ENCODE assay signal across 5 fruit fly cellular contexts in the genomic region with DNA sequence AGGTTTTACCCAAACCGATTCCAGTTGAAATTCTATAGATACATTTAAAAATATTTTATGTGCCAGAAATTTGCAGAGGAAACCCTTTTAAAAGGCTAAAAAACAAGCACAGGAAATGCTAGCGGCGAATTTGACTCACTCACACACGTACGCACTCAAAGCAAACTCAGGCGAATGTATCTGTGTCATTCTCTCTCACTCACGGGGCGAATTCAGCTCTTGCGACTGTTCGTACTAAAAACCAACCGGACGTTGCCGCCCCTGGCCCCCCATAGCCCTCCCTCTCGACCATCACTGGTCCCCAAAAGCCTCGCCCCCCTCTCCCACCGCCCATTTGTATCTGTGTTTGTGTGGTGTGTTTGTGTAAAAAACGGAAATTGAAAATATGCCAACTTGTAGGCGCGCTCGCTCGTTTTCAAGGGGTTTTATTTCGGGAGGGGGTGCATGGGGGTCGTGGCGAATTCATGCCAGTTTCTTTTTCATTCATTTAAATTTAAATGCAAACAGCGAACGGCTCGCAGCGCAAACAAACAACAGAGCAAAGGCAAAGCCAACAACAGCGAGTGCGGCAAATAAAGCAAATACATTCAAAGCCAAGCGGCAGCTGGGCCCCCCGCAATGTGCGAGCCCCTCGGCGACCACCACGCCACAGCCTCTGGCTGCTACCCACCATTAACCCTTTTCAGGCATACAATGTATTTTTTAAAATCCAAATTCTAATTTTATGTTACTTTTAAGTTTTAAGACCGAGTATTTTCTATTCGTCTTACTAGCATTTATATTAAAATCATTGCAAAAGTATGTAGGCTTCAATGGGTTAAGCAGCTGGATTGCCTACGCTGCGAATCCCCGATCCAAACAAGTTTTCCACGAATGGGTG.
TF ChIP-seq lines count a peak whose summit lies in the region.

No protein-coding gene starts in this region.

TF ChIP-seq in whole organism, adult, 20 proteins besides CTCF, POLR2A, EP300 and RAD21 (continued from another document):
- peak; percentile 78 for TF ChIP-seq Crg-1 (GFP tag; optimal IDR thresholded peaks at IDR 0.05; lab: Kevin White, UChicago)
- TF ChIP-seq cic (GFP tag; optimal IDR thresholded peaks at IDR 0.05; lab: Kevin White, UChicago): peak; percentile 100
- peak; percentile 86 for TF ChIP-seq CG12768 (GFP tag; optimal IDR thresholded peaks at IDR 0.05; lab: Kevin White, UChicago)
- TF ChIP-seq CG14711 (tag; optimal IDR thresholded peaks at IDR 0.05; lab: Kevin White, UChicago): peak; percentile 70
- peak; percentile 75 for TF ChIP-seq CG33017 (tag; optimal IDR thresholded peaks at IDR 0.05; lab: Kevin White, UChicago)

TF ChIP-seq in whole organism, embryonic, 481 proteins besides CTCF, POLR2A, EP300 and RAD21 (continued from another document and continues in another):
- TF ChIP-seq HLHmδ (GFP tag; optimal IDR thresholded peaks at IDR 0.05; lab: Kevin White, UChicago) (peak; percentile 88), kni (GFP tag; optimal IDR thresholded peaks at IDR 0.05; lab: Kevin White, UChicago) (peak; percentile 94), gce (GFP tag; IDR thresholded peaks at IDR 0.05; lab: Robert Waterston, UW) (peak; percentile 60; the same call in 2 of the 3 replicates), CG17361 (GFP tag; IDR thresholded peaks at IDR 0.05; lab: Robert Waterston, UW) (peak; percentile 53; the same call in 1 of the 3 replicates), CG16815 (GFP tag; optimal IDR thresholded peaks at IDR 0.05; lab: Kevin White, UChicago) (peak; percentile 48), her (GFP tag; optimal IDR thresholded peaks at IDR 0.05; lab: Kevin White, UChicago) (peak; percentile 8), CG11695 (GFP tag; IDR thresholded peaks at IDR 0.05; lab: Robert Waterston, UW) (peak; percentile 80), CG14965 (GFP tag; optimal IDR thresholded peaks at IDR 0.05; lab: Kevin White, UChicago; ENCODE audit: borderline replicate concordance) (no peak), pfk (GFP tag; optimal IDR thresholded peaks at IDR 0.05; lab: Kevin White, UChicago) (peak; percentile 72), crol (GFP tag; IDR thresholded peaks at IDR 0.05; lab: Robert Waterston, UW) (peak; percentile 100), croc (GFP tag; conservative IDR thresholded peaks at IDR 0.05; lab: Robert Waterston, UW) (0 out of 3 replicates have a peak, but pooled peaks have one; percentile 20), CG18619 (GFP tag; optimal IDR thresholded peaks at IDR 0.05; lab: Kevin White, UChicago) (peak; percentile 74), wdn (GFP tag; IDR thresholded peaks at IDR 0.05; lab: Robert Waterston, UW) (peak; percentile 78), CG14710 (tag; optimal IDR thresholded peaks at IDR 0.05; lab: Kevin White, UChicago) (peak; percentile 3), CG31388 (GFP tag; optimal IDR thresholded peaks at IDR 0.05; lab: Kevin White, UChicago) (no peak), CG7928 (GFP tag; optimal IDR thresholded peaks at IDR 0.05; lab: Kevin White, UChicago) (peak; percentile 51), chm (GFP tag; IDR thresholded peaks at IDR 0.05; lab: Robert Waterston, UW) (peak; percentile 70), peb (GFP tag; IDR thresholded peaks at IDR 0.05; lab: Robert Waterston, UW) (peak; percentile 39; the same call in 1 of the 2 replicates), CG42726 (GFP tag; IDR thresholded peaks at IDR 0.05; lab: Robert Waterston, UW; ENCODE audit: partially characterized antibody) (peak; percentile 62; the same call in 1 of the 2 replicates), tna (GFP tag; IDR thresholded peaks at IDR 0.05; lab: Robert Waterston, UW; ENCODE audit: partially characterized antibody) (peak; percentile 63; the same call in 1 of the 2 replicates), fd102C (GFP tag; optimal IDR thresholded peaks at IDR 0.05; lab: Kevin White, UChicago) (no peak), sd (tag; optimal IDR thresholded peaks at IDR 0.05; lab: Kevin White, UChicago) (peak; percentile 97), CG8478 (optimal IDR thresholded peaks at IDR 0.05; lab: Kevin White, UChicago) (no peak), slou (GFP tag; optimal IDR thresholded peaks at IDR 0.05; lab: Kevin White, UChicago) (peak; percentile 36), Jarid2 (GFP tag; optimal IDR thresholded peaks at IDR 0.05; lab: Kevin White, UChicago) (peak; percentile 40), CG6654 (GFP tag; optimal IDR thresholded peaks at IDR 0.05; lab: Kevin White, UChicago) (no peak), stwl (tag; optimal IDR thresholded peaks at IDR 0.05; lab: Kevin White, UChicago) (no peak)

TF ChIP-seq in whole organism, prepupa, 60 proteins besides CTCF, POLR2A, EP300 and RAD21 (continued from another document and continues in another):
- peak; percentile 93 for TF ChIP-seq CG10631 (GFP tag; optimal IDR thresholded peaks at IDR 0.05; lab: Kevin White, UChicago)
- TF ChIP-seq Eip78C (GFP tag; lab: Kevin White, UChicago): peak; percentile 95
- peak; percentile 28 for TF ChIP-seq CG8632 (GFP tag; optimal IDR thresholded peaks at IDR 0.05; lab: Kevin White, UChicago)
- TF ChIP-seq Sox102F (GFP tag; optimal IDR thresholded peaks at IDR 0.05; lab: Kevin White, UChicago): peak; percentile 66
- TF ChIP-seq achi (GFP tag; optimal IDR thresholded peaks at IDR 0.05; lab: Kevin White, UChicago): peak; percentile 91
- TF ChIP-seq net (GFP tag; optimal IDR thresholded peaks at IDR 0.05; lab: Kevin White, UChicago): peak; percentile 84
- peak; percentile 90 for TF ChIP-seq pdm3 (GFP tag; optimal IDR thresholded peaks at IDR 0.05; lab: Kevin White, UChicago)
- TF ChIP-seq CG7368 (GFP tag; optimal IDR thresholded peaks at IDR 0.05; lab: Kevin White, UChicago): peak; percentile 25
- peak; percentile 52 for TF ChIP-seq spab (GFP tag; optimal IDR thresholded peaks at IDR 0.05; lab: Kevin White, UChicago)
- TF ChIP-seq Met (GFP tag; optimal IDR thresholded peaks at IDR 0.05; lab: Kevin White, UChicago): peak; percentile 79
- TF ChIP-seq CG15336 (GFP tag; IDR thresholded peaks at IDR 0.05; lab: Robert Waterston, UW): peak; percentile 99
- peak; percentile 43 for TF ChIP-seq Ets21C (GFP tag; optimal IDR thresholded peaks at IDR 0.05; lab: Kevin White, UChicago)
- TF ChIP-seq acj6 (GFP tag; optimal IDR thresholded peaks at IDR 0.05; lab: Kevin White, UChicago): peak; percentile 71
- peak; percentile 98 for TF ChIP-seq CG32006 (GFP tag; optimal IDR thresholded peaks at IDR 0.05; lab: Kevin White, UChicago)
- peak; percentile 76 for TF ChIP-seq CG3032 (tag; optimal IDR thresholded peaks at IDR 0.05; lab: Kevin White, UChicago)
- TF ChIP-seq CG4318 (GFP tag; optimal IDR thresholded peaks at IDR 0.05; lab: Kevin White, UChicago): peak; percentile 97
- peak; percentile 99 for TF ChIP-seq CG8119 (GFP tag; IDR thresholded peaks at IDR 0.05; lab: Robert Waterston, UW)
- peak; percentile 98 for TF ChIP-seq Gug (GFP tag; IDR thresholded peaks at IDR 0.05; lab: Robert Waterston, UW)
- TF ChIP-seq ss (GFP tag; optimal IDR thresholded peaks at IDR 0.05; lab: Kevin White, UChicago): peak; percentile 23 to 53
- peak; percentile 50 for TF ChIP-seq vri (GFP tag; optimal IDR thresholded peaks at IDR 0.05; lab: Kevin White, UChicago)
- peak; percentile 98 for TF ChIP-seq Hr4 (GFP tag; optimal IDR thresholded peaks at IDR 0.05; lab: Kevin White, UChicago)
- peak; percentile 73 for TF ChIP-seq Hr39 (GFP tag; optimal IDR thresholded peaks at IDR 0.05; lab: Kevin White, UChicago)
- TF ChIP-seq dac (GFP tag; optimal IDR thresholded peaks at IDR 0.05; lab: Kevin White, UChicago): peak; percentile 94
- no peak for TF ChIP-seq Sox15 (GFP tag; optimal IDR thresholded peaks at IDR 0.05; lab: Kevin White, UChicago)
- no peak for TF ChIP-seq CG8319 (GFP tag; optimal IDR thresholded peaks at IDR 0.05; lab: Kevin White, UChicago)
- peak; percentile 60 for TF ChIP-seq CG1621 (tag; optimal IDR thresholded peaks at IDR 0.05; lab: Kevin White, UChicago)
- TF ChIP-seq CG6808 (GFP tag; optimal IDR thresholded peaks at IDR 0.05; lab: Kevin White, UChicago): peak; percentile 38
- TF ChIP-seq CG10669 (GFP tag; optimal IDR thresholded peaks at IDR 0.05; lab: Kevin White, UChicago): peak; percentile 45
- TF ChIP-seq CG6276 (GFP tag; optimal IDR thresholded peaks at IDR 0.05; lab: Kevin White, UChicago): peak; percentile 98
- TF ChIP-seq CG6163 (GFP tag; IDR thresholded peaks at IDR 0.05; lab: Robert Waterston, UW): peak; percentile 97

TF ChIP-seq in whole organism, pupa, 21 proteins besides CTCF, POLR2A, EP300 and RAD21 (continued from another document):
- peak; percentile 85 for TF ChIP-seq Pif1B (GFP tag; optimal IDR thresholded peaks at IDR 0.05; lab: Kevin White, UChicago)
- peak; percentile 68 for TF ChIP-seq CG34367 (tag; optimal IDR thresholded peaks at IDR 0.05; lab: Kevin White, UChicago)
- TF ChIP-seq D1 (tag; optimal IDR thresholded peaks at IDR 0.05; lab: Kevin White, UChicago): no peak
- TF ChIP-seq CG4496 (GFP tag; IDR thresholded peaks at IDR 0.05; lab: Robert Waterston, UW): peak; percentile 99
TF ChIP-seq in whole organism, pupa: peak in this region for 19.

TF ChIP-seq in whole organism, wandering third instar larva, 38 proteins besides CTCF, POLR2A, EP300 and RAD21 (continued from another document):
- TF ChIP-seq Jra (GFP tag; optimal IDR thresholded peaks at IDR 0.05; lab: Kevin White, UChicago) (peak; percentile 20), CrebA (GFP tag; optimal IDR thresholded peaks at IDR 0.05; lab: Kevin White, UChicago; ENCODE audit: borderline replicate concordance) (peak; percentile 4), tai (GFP tag; optimal IDR thresholded peaks at IDR 0.05; lab: Kevin White, UChicago) (no peak), Hr78 (GFP tag; optimal IDR thresholded peaks at IDR 0.05; lab: Kevin White, UChicago) (peak; percentile 25), brk (GFP tag; optimal IDR thresholded peaks at IDR 0.05; lab: Kevin White, UChicago) (no peak), dsf (GFP tag; optimal IDR thresholded peaks at IDR 0.05; lab: Kevin White, UChicago; ENCODE audit: borderline replicate concordance) (peak; percentile 24), GATAd (GFP tag; optimal IDR thresholded peaks at IDR 0.05; lab: Kevin White, UChicago) (peak; percentile 28), dmrt93B (GFP tag; optimal IDR thresholded peaks at IDR 0.05; lab: Kevin White, UChicago) (peak; percentile 19), lola (GFP tag; optimal IDR thresholded peaks at IDR 0.05; lab: Kevin White, UChicago) (no peak), Dfd (GFP tag; optimal IDR thresholded peaks at IDR 0.05; lab: Kevin White, UChicago) (no peak), Rel (GFP tag; optimal IDR thresholded peaks at IDR 0.05; lab: Kevin White, UChicago) (no peak), Rel (tag; optimal IDR thresholded peaks at IDR 0.05; lab: Kevin White, UChicago) (peak; percentile 84), usp (GFP tag; optimal IDR thresholded peaks at IDR 0.05; lab: Kevin White, UChicago) (no peak), dl (GFP tag; optimal IDR thresholded peaks at IDR 0.05; lab: Kevin White, UChicago; ENCODE audit: insufficient read depth in 1 of 2, partially characterized antibody in 2 of 2) (peak in 1 of 2 experiments; percentile 24), br (GFP tag; optimal IDR thresholded peaks at IDR 0.05; lab: Kevin White, UChicago) (peak; percentile 77), psq (GFP tag; optimal IDR thresholded peaks at IDR 0.05; lab: Kevin White, UChicago) (peak; percentile 71), h (GFP tag; optimal IDR thresholded peaks at IDR 0.05; lab: Kevin White, UChicago) (peak; percentile 72), Myc (optimal IDR thresholded peaks at IDR 0.05; lab: Kevin White, UChicago) (peak; percentile 3), foxo (GFP tag; optimal IDR thresholded peaks at IDR 0.05; lab: Kevin White, UChicago) (peak in 1 of 2 experiments; percentile 40), jim (GFP tag; optimal IDR thresholded peaks at IDR 0.05; lab: Kevin White, UChicago) (no peak)
